Worm (Caenorhabditis elegans) whole organism, dauer: ENCODE data around the gene H39E20.1.
"Not testable (repeated sequence)": the region's sequence is repeated elsewhere in the genome, so short reads cannot be mapped to it uniquely, and the experiment has no call there.

Source experiments
- unc-62 ChIP-seq: sonication (generic microtip); optimal IDR thresholded peaks from 2 replicates; lab custom pipeline; 2017; ENCODE audit warnings: missing biosample characterization, missing genetic modification reagents, missing genetic modification characterization

The H39E20.1 gene

ce11 chrX:1397516-1397915 lies at the start of gene H39E20.1:
Gene H39E20.1 (minus strand): TSS chrX:1397616.
- TF ChIP-seq unc-62 (GFP tag; lab: Kevin White, UChicago) = no peak

ce11 chrX:1446593-1447141 lies 49.3 kb upstream of the H39E20.1 start, which contains the start of gene zfp-3:
Gene zfp-3 (minus strand): TSS chrX:1446643.
- peak; percentile 5 for TF ChIP-seq unc-62 (GFP tag; lab: Kevin White, UChicago)

ce11 chrX:1445696-1446095 lies 48.3 kb upstream of the H39E20.1 start:
- no peak for TF ChIP-seq unc-62 (GFP tag; lab: Kevin White, UChicago)

- no peak for TF ChIP-seq unc-62 (GFP tag; lab: Kevin White, UChicago)
These were observed 46.3 kb upstream of the H39E20.1 start for ce11 chrX:1443556-1444243.

ce11 chrX:1441602-1442183 lies 44.3 kb upstream of the H39E20.1 start:
- no peak for TF ChIP-seq unc-62 (GFP tag; lab: Kevin White, UChicago)

- TF ChIP-seq unc-62 (GFP tag; lab: Kevin White, UChicago) = no peak
These were observed 42.7 kb upstream of the H39E20.1 start, which contains the start of gene sedl-1 for ce11 chrX:1440161-1440560. Gene sedl-1 (minus strand): TSS chrX:1440261.

ce11 chrX:1438925-1439324 lies 41.5 kb upstream of the H39E20.1 start:
- TF ChIP-seq unc-62 (GFP tag; lab: Kevin White, UChicago) = no peak

ce11 chrX:1437097-1437496 lies 39.7 kb upstream of the H39E20.1 start:
- no peak for TF ChIP-seq unc-62 (GFP tag; lab: Kevin White, UChicago)

- TF ChIP-seq unc-62 (GFP tag; lab: Kevin White, UChicago) = not testable (repeated sequence)
These were observed 33.3 kb upstream of the H39E20.1 start, which contains the start of gene F19G12.1 for ce11 chrX:1430707-1431106. Gene F19G12.1 (plus strand): TSS chrX:1431007.

ce11 chrX:1426425-1426824 lies 29.0 kb upstream of the H39E20.1 start, which contains the start of gene F19G12.11:
Gene F19G12.11 (minus strand): TSS chrX:1426525.
- no peak for TF ChIP-seq unc-62 (GFP tag; lab: Kevin White, UChicago)

- TF ChIP-seq unc-62 (GFP tag; lab: Kevin White, UChicago) = no peak
These were observed 27.1 kb upstream of the H39E20.1 start, which contains the start of gene F19G12.3 for ce11 chrX:1424509-1424908. Gene F19G12.3 (plus strand): TSS chrX:1424809.

- no peak for TF ChIP-seq unc-62 (GFP tag; lab: Kevin White, UChicago)
These were observed 23.1 kb upstream of the H39E20.1 start for ce11 chrX:1420524-1420923.

ce11 chrX:1419163-1419696 lies 21.8 kb upstream of the H39E20.1 start, which contains the start of gene F19G12.9:
Gene F19G12.9 (plus strand): TSS chrX:1419213.
- no peak for TF ChIP-seq unc-62 (GFP tag; lab: Kevin White, UChicago)

- no peak for TF ChIP-seq unc-62 (GFP tag; lab: Kevin White, UChicago)
These were observed 19.4 kb upstream of the H39E20.1 start, which contains the start of the genes F19G12.4 and F19G12.8 for ce11 chrX:1416776-1417354. Gene F19G12.4 (plus strand): TSS chrX:1417304. Gene F19G12.8 (plus strand): TSS chrX:1417320.

ce11 chrX:1412844-1413243 lies 15.4 kb upstream of the H39E20.1 start, which contains the start of gene srh-19:
Gene srh-19 (plus strand): TSS chrX:1413144.
- TF ChIP-seq unc-62 (GFP tag; lab: Kevin White, UChicago) = no peak
